Fruit fly (Drosophila melanogaster) whole organism, embryonic: ENCODE results near the gene CG8563.
A peak's percentile ranks its signal among the peaks of the same experiment; 100 is the strongest.

ENCODE experiments used
- Asciz ChIP-seq: fragments of 200-800 bp; sonication (Bioruptor generic); optimal IDR thresholded peaks from 2 replicates; lab custom pipeline; 2017; ENCODE audit warnings: missing biosample characterization, mild to moderate bottlenecking, missing genetic modification characterization, missing genetic modification reagents
- Atf-2 ChIP-seq: fragments of 200-800 bp; sonication (Bioruptor generic); optimal IDR thresholded peaks from 2 replicates; lab custom pipeline; 2016; ENCODE audit warnings: missing biosample characterization, missing genetic modification characterization
- Atf6 ChIP-seq: fragments of 200-800 bp; sonication (Bioruptor generic); IDR thresholded peaks from 2 replicates; pipeline ENCODE4 v1.3.6; 2022; ENCODE audit warnings: missing biosample characterization, missing genetic modification characterization
- B-H2 ChIP-seq: fragments of 200-800 bp; sonication (Bioruptor generic); optimal IDR thresholded peaks from 2 replicates; lab custom pipeline; 2018; ENCODE audit warnings: missing biosample characterization, mild to moderate bottlenecking, missing genetic modification characterization
- BEAF-32 ChIP-seq: fragments of 200-800 bp; sonication (Bioruptor generic); optimal IDR thresholded peaks from 3 replicates; lab custom pipeline; 2017; ENCODE audit warnings: missing biosample characterization, missing genetic modification characterization, mild to moderate bottlenecking, moderate library complexity, missing genetic modification reagents
- Bdp1 ChIP-seq: fragments of 200-800 bp; sonication (Bioruptor generic); optimal IDR thresholded peaks from 3 replicates; lab custom pipeline; 2016; ENCODE audit warnings: missing biosample characterization, missing genetic modification characterization
- Bteb2 ChIP-seq: fragments of 200-800 bp; sonication (Bioruptor generic); optimal IDR thresholded peaks from 2 replicates; lab custom pipeline; 2016; ENCODE audit warnings: missing biosample characterization, missing genetic modification characterization
- CG10462 ChIP-seq: fragments of 200-800 bp; sonication (Bioruptor generic); optimal IDR thresholded peaks from 2 replicates; lab custom pipeline; 2016; ENCODE audit warnings: missing biosample characterization, missing genetic modification characterization
- CG12769 ChIP-seq: fragments of 200-800 bp; sonication (Bioruptor generic); optimal IDR thresholded peaks from 2 replicates; lab custom pipeline; 2019; ENCODE audit warnings: missing biosample characterization, mild to moderate bottlenecking, missing genetic modification characterization, moderate library complexity
- CG1602 ChIP-seq: fragments of 200-800 bp; sonication (Bioruptor generic); optimal IDR thresholded peaks from 3 replicates; lab custom pipeline; 2016; ENCODE audit warnings: missing biosample characterization, missing genetic modification characterization
- CG17829 ChIP-seq: fragments of 200-800 bp; optimal IDR thresholded peaks from 2 replicates; lab custom pipeline; 2019; ENCODE audit warnings: missing biosample characterization, mild to moderate bottlenecking, missing genetic modification characterization, moderate library complexity
- CG18011 ChIP-seq: fragments of 200-800 bp; sonication (Bioruptor generic); optimal IDR thresholded peaks from 2 replicates; lab custom pipeline; 2017; ENCODE audit warnings: missing biosample characterization, missing genetic modification characterization, mild to moderate bottlenecking, moderate library complexity, missing genotype
- CG2712 ChIP-seq: fragments of 200-800 bp; optimal IDR thresholded peaks from 3 replicates; lab custom pipeline; 2019; ENCODE audit warnings: missing biosample characterization, mild to moderate bottlenecking, missing genetic modification characterization, moderate library complexity
- CG30020 ChIP-seq: fragments of 200-800 bp; optimal IDR thresholded peaks from 2 replicates; lab custom pipeline; 2019; ENCODE audit warnings: missing biosample characterization, mild to moderate bottlenecking, missing genetic modification characterization, moderate library complexity
- CG3726 ChIP-seq: fragments of 200-800 bp; sonication (Bioruptor generic); IDR thresholded peaks from 3 replicates; pipeline ENCODE4, ENCODE4 v1.3.6; 2022; ENCODE audit warnings: missing biosample characterization, missing genetic modification characterization
- CG6254 ChIP-seq: fragments of 200-800 bp; sonication (Bioruptor generic); optimal IDR thresholded peaks from 3 replicates; lab custom pipeline; 2017; ENCODE audit warnings: mild to moderate bottlenecking, missing biosample characterization, missing genetic modification reagents, missing genetic modification characterization
- CG7372 ChIP-seq: fragments of 200-800 bp; sonication (Bioruptor generic); IDR thresholded peaks from 2 replicates; pipeline ENCODE4 v1.3.6; 2022; ENCODE audit warnings: missing biosample characterization, missing genetic modification characterization
- CG8089 ChIP-seq: fragments of 200-800 bp; sonication (Bioruptor generic); optimal IDR thresholded peaks from 3 replicates; lab custom pipeline; 2016; ENCODE audit warnings: missing biosample characterization, missing genetic modification characterization
- CG9215 ChIP-seq: fragments of 200-800 bp; sonication (Bioruptor generic); IDR thresholded peaks from 2 replicates; pipeline ENCODE4 v1.3.6; 2022; ENCODE audit warnings: missing biosample characterization, missing genetic modification characterization
- Dad ChIP-seq: fragments of 200-800 bp; sonication (Bioruptor generic); optimal IDR thresholded peaks from 3 replicates; lab custom pipeline; 2016; ENCODE audit warnings: missing biosample characterization, missing genetic modification characterization
- ERR ChIP-seq: fragments of 200-800 bp; sonication (Bioruptor generic); optimal IDR thresholded peaks from 2 replicates; lab custom pipeline; 2016; ENCODE audit warnings: missing biosample characterization, missing genetic modification characterization
- Eip74EF ChIP-seq, 2 experiments: fragments of 200-800 bp in 1 of 2; fragments of >200 bp in 1 of 2; sonication (Bioruptor generic) in 1 of 2; optimal IDR thresholded peaks; 2 replicates each; lab custom pipeline; 2017 to 2019; ENCODE audit warnings: missing biosample characterization in 2 of 2, missing genetic modification characterization in 2 of 2, mild to moderate bottlenecking in 1 of 2, moderate library complexity in 1 of 2
- HHEX ChIP-seq: fragments of 200-800 bp; sonication (Bioruptor generic); optimal IDR thresholded peaks from 3 replicates; lab custom pipeline; 2017; ENCODE audit warnings: missing biosample characterization, mild to moderate bottlenecking, missing genetic modification characterization, missing genetic modification reagents
- Hey ChIP-seq: fragments of 200-800 bp; sonication (Bioruptor generic); optimal IDR thresholded peaks from 3 replicates; lab custom pipeline; 2018; ENCODE audit warnings: missing biosample characterization, mild to moderate bottlenecking, missing genetic modification characterization
- Hmx ChIP-seq: fragments of 200-800 bp; sonication (Bioruptor generic); optimal IDR thresholded peaks from 2 replicates; lab custom pipeline; 2016; ENCODE audit warnings: missing biosample characterization, missing genetic modification characterization
- Hr51 ChIP-seq, 2 experiments: fragments of 200-800 bp; sonication (Bioruptor generic); optimal IDR thresholded peaks; 2 replicates in 1 of 2; 3 replicates in 1 of 2; lab custom pipeline; 2016 to 2018; ENCODE audit warnings: missing biosample characterization in 2 of 2, missing genetic modification characterization in 2 of 2, mild to moderate bottlenecking in 1 of 2, moderate library complexity in 1 of 2
- Nf-YC ChIP-seq: fragments of 200-800 bp; optimal IDR thresholded peaks from 3 replicates; lab custom pipeline; 2019; ENCODE audit warnings: missing biosample characterization, mild to moderate bottlenecking, missing genetic modification characterization, moderate library complexity
- Usf ChIP-seq: fragments of 200-800 bp; sonication (Bioruptor generic); optimal IDR thresholded peaks from 2 replicates; lab custom pipeline; 2017; ENCODE audit warnings: missing genotype, missing biosample characterization, missing genetic modification characterization
- bab2 ChIP-seq: fragments of 200-800 bp; sonication (Bioruptor generic); optimal IDR thresholded peaks from 2 replicates; lab custom pipeline; 2016; ENCODE audit warnings: missing biosample characterization, missing genetic modification characterization
- chif ChIP-seq, 2 experiments: fragments of 200-800 bp; sonication (Bioruptor generic); optimal IDR thresholded peaks; 3 replicates each; lab custom pipeline; 2016; ENCODE audit warnings: missing biosample characterization in 2 of 2, missing genetic modification characterization in 2 of 2
- dimm ChIP-seq: fragments of 200-800 bp; sonication (Bioruptor generic); IDR thresholded peaks from 2 replicates; pipeline ENCODE4 v1.3.6; 2022; ENCODE audit warnings: missing biosample characterization, missing genetic modification characterization
- fd3F ChIP-seq: fragments of 200-800 bp; sonication (Bioruptor generic); optimal IDR thresholded peaks from 2 replicates; lab custom pipeline; 2018; ENCODE audit warnings: missing biosample characterization, mild to moderate bottlenecking, missing genetic modification characterization, moderate library complexity
- gro ChIP-seq: fragments of 200-800 bp; sonication (Bioruptor generic); optimal IDR thresholded peaks from 2 replicates; lab custom pipeline; 2016; ENCODE audit warnings: missing biosample characterization, missing genetic modification characterization
- hkb ChIP-seq, 2 experiments: fragments of 200-800 bp in 1 of 2; fragments of >200 bp in 1 of 2; sonication (Bioruptor generic) in 1 of 2; IDR thresholded peaks in 1 of 2; optimal IDR thresholded peaks in 1 of 2; 2 replicates each; pipeline versions ENCODE4 v1.3.6 to Lab custom; 2017 to 2022; ENCODE audit warnings: missing biosample characterization in 1 of 2, missing genetic modification characterization in 1 of 2
- hth ChIP-seq: fragments of >200 bp; optimal IDR thresholded peaks from 2 replicates; lab custom pipeline; 2017; ENCODE audit warnings: inconsistent platforms
- lmd ChIP-seq: fragments of 200-800 bp; sonication (Bioruptor generic); IDR thresholded peaks from 2 replicates; pipeline ENCODE4 v1.3.6; 2022; ENCODE audit warnings: missing biosample characterization, missing genetic modification characterization
- oc ChIP-seq: fragments of 200-800 bp; sonication (Bioruptor generic); optimal IDR thresholded peaks from 2 replicates; lab custom pipeline; 2018; ENCODE audit warnings: missing biosample characterization, mild to moderate bottlenecking, missing genetic modification characterization, moderate library complexity
- prd ChIP-seq, 3 experiments: fragments of >200 bp in 2 of 3; fragments of 200-800 bp in 1 of 3; sonication (Bioruptor generic) in 1 of 3; optimal IDR thresholded peaks in 2 of 3; IDR thresholded peaks in 1 of 3; 2 replicates in 2 of 3; 3 replicates in 1 of 3; pipeline versions ENCODE4 v1.3.6 to Lab custom; 2017 to 2022; ENCODE audit warnings: missing biosample characterization in 1 of 3, missing genetic modification characterization in 1 of 3
- row ChIP-seq: fragments of 200-800 bp; sonication (Bioruptor generic); IDR thresholded peaks from 3 replicates; pipeline ENCODE4 v1.3.6; 2022; ENCODE audit warnings: missing biosample characterization, missing genetic modification characterization
- sens ChIP-seq: fragments of 200-800 bp; sonication (Bioruptor generic); peaks from one replicate; lab custom pipeline; 2016; ENCODE audit warnings: missing biosample characterization, missing genetic modification characterization
- shn ChIP-seq: fragments of 200-800 bp; sonication (Bioruptor generic); optimal IDR thresholded peaks from 3 replicates; lab custom pipeline; 2016; ENCODE audit warnings: missing biosample characterization, missing genetic modification characterization
- slou ChIP-seq: fragments of 200-800 bp; sonication (Bioruptor generic); optimal IDR thresholded peaks from 3 replicates; lab custom pipeline; 2016; ENCODE audit warnings: missing biosample characterization, missing genetic modification characterization
- vfl ChIP-seq: fragments of 200-800 bp; sonication (Bioruptor generic); optimal IDR thresholded peaks from 2 replicates; lab custom pipeline; 2016; ENCODE audit warnings: missing biosample characterization, missing genetic modification characterization

Gene CG8563

dm6 chr3L:7361095-7361522, 29.4 kb upstream of the CG8563 start (continued):
- no peak for TF ChIP-seq CG18011
- TF ChIP-seq chif (GFP tag; optimal IDR thresholded peaks at IDR 0.05; lab: Kevin White, UChicago), result no peak
- no peak for TF ChIP-seq vfl (GFP tag; lab: Kevin White, UChicago)
- no peak for TF ChIP-seq dimm
- TF ChIP-seq Hey (tag; lab: Kevin White, UChicago), result no peak
- TF ChIP-seq HHEX, result no peak
- no peak for TF ChIP-seq hkb (optimal IDR thresholded peaks at IDR 0.05; lab: Kevin White, UChicago)
- TF ChIP-seq hkb (GFP tag; IDR thresholded peaks at IDR 0.05; lab: Robert Waterston, UW), result peak; percentile 88
- peak; percentile 23 for TF ChIP-seq Dad (GFP tag; lab: Kevin White, UChicago)
- TF ChIP-seq shn (GFP tag; lab: Kevin White, UChicago), result no peak
- TF ChIP-seq ERR (GFP tag; lab: Kevin White, UChicago), result no peak
- no peak for TF ChIP-seq hth (lab: Kevin White, UChicago)
- peak; percentile 51 for TF ChIP-seq CG12769 (tag; lab: Kevin White, UChicago)
- TF ChIP-seq CG17829 (tag; lab: Kevin White, UChicago), result peak; percentile 9
- TF ChIP-seq Atf-2 (GFP tag; lab: Kevin White, UChicago), result no peak
- no peak for TF ChIP-seq Hmx (GFP tag; lab: Kevin White, UChicago)
- TF ChIP-seq Bdp1 (GFP tag; lab: Kevin White, UChicago), result no peak
- TF ChIP-seq Hr51 (GFP tag; optimal IDR thresholded peaks at IDR 0.05; lab: Kevin White, UChicago), result no peak
- no peak for TF ChIP-seq CG8089
- TF ChIP-seq Usf (GFP tag; lab: Kevin White, UChicago), result no peak
- no peak for TF ChIP-seq CG3726 (GFP tag; lab: Robert Waterston, UW)
- peak; percentile 82 for TF ChIP-seq Nf-YC
- no peak for TF ChIP-seq CG10462 (GFP tag; lab: Kevin White, UChicago)
- TF ChIP-seq CG6254 (GFP tag; lab: Kevin White, UChicago), result no peak
- TF ChIP-seq CG7372 (GFP tag; lab: Robert Waterston, UW), result no peak
- no peak for TF ChIP-seq CG1602 (GFP tag; lab: Kevin White, UChicago)
- TF ChIP-seq oc (tag; lab: Kevin White, UChicago), result peak; percentile 50
- TF ChIP-seq Asciz (GFP tag; lab: Kevin White, UChicago), result peak; percentile 59
- no peak for TF ChIP-seq Eip74EF (GFP tag; optimal IDR thresholded peaks at IDR 0.05; lab: Kevin White, UChicago)
- peak; percentile 71 for TF ChIP-seq sens (GFP tag; lab: Kevin White, UChicago)
- no peak for TF ChIP-seq CG9215 (GFP tag; lab: Robert Waterston, UW)
- TF ChIP-seq CG2712 (tag; lab: Kevin White, UChicago), result no peak
- TF ChIP-seq CG30020 (tag; lab: Kevin White, UChicago), result no peak
- no peak for TF ChIP-seq bab2 (GFP tag; lab: Kevin White, UChicago)
- no peak for TF ChIP-seq BEAF-32 (GFP tag; lab: Kevin White, UChicago)
- TF ChIP-seq lmd (GFP tag; lab: Robert Waterston, UW), result no peak
- no peak for TF ChIP-seq Bteb2
- no peak for TF ChIP-seq Atf6
- no peak for TF ChIP-seq fd3F
- no peak for TF ChIP-seq B-H2 (GFP tag; lab: Kevin White, UChicago)
- peak; percentile 46; the same call in 2 of the 3 replicates for TF ChIP-seq row (GFP tag; lab: Robert Waterston, UW)
- TF ChIP-seq gro (GFP tag; lab: Kevin White, UChicago), result peak; percentile 40
- TF ChIP-seq slou (GFP tag; lab: Kevin White, UChicago), result no peak
- no peak for TF ChIP-seq prd (optimal IDR thresholded peaks at IDR 0.05; lab: Kevin White, UChicago)
- peak; percentile 32; the same call in 1 of the 3 replicates for TF ChIP-seq prd (GFP tag; IDR thresholded peaks at IDR 0.05; lab: Robert Waterston, UW)
